Worm (Caenorhabditis elegans): ENCODE results near the gene hnd-1.

hnd-1 gene

ce11 chrX:11662069-11662468 is 22.3 kb upstream of the hnd-1 start:
- TF ChIP-seq skn-1 (tag; optimal IDR thresholded peaks at IDR 0.05), result no peak
- no peak for TF ChIP-seq sma-3 (GFP tag; optimal IDR thresholded peaks at IDR 0.05)
- no peak for TF ChIP-seq nhr-23 (tag; optimal IDR thresholded peaks at IDR 0.05)
- TF ChIP-seq C34F6.9 (tag; optimal IDR thresholded peaks at IDR 0.05), result peak; percentile 23
- no peak for TF ChIP-seq dmd-4 (tag; optimal IDR thresholded peaks at IDR 0.05)
- no peak for TF ChIP-seq ceh-16 (tag; optimal IDR thresholded peaks at IDR 0.05)
- TF ChIP-seq fos-1 (tag; optimal IDR thresholded peaks at IDR 0.05), result no peak
- no peak for TF ChIP-seq peb-1 (tag; optimal IDR thresholded peaks at IDR 0.05)
- peak; percentile 32 for TF ChIP-seq nhr-129 (tag; optimal IDR thresholded peaks at IDR 0.05)
- TF ChIP-seq nhr-6 (tag; optimal IDR thresholded peaks at IDR 0.05), result no peak
- no peak for TF ChIP-seq crh-2 (tag; optimal IDR thresholded peaks at IDR 0.05)

ce11 chrX:11662557-11662956 is 21.8 kb upstream of the hnd-1 start:
- TF ChIP-seq unc-55 (GFP tag; optimal IDR thresholded peaks at IDR 0.05), result no peak
- no peak for TF ChIP-seq mbf-1 (tag; optimal IDR thresholded peaks at IDR 0.05)
- peak; percentile 12 for TF ChIP-seq sma-9 (GFP tag; optimal IDR thresholded peaks at IDR 0.05)
- TF ChIP-seq sma-9 (tag; optimal IDR thresholded peaks at IDR 0.05), result no peak
- no peak for TF ChIP-seq lin-11 (tag; optimal IDR thresholded peaks at IDR 0.05)
- TF ChIP-seq skn-1 (tag; optimal IDR thresholded peaks at IDR 0.05), result no peak
- no peak for TF ChIP-seq ZK546.5 (tag; optimal IDR thresholded peaks at IDR 0.05)
- TF ChIP-seq ama-1 (optimal IDR thresholded peaks at IDR 0.05), result no peak

ce11 chrX:11664184-11664583 is 20.2 kb upstream of the hnd-1 start:
- TF ChIP-seq ztf-1 (GFP tag; conservative IDR thresholded peaks at IDR 0.05), result no peak
- TF ChIP-seq mbf-1 (tag; optimal IDR thresholded peaks at IDR 0.05), result no peak
- no peak for TF ChIP-seq ceh-16 (tag; optimal IDR thresholded peaks at IDR 0.05)
- no peak for TF ChIP-seq R02D3.7 (tag; optimal IDR thresholded peaks at IDR 0.05)
- TF ChIP-seq nhr-12 (tag; optimal IDR thresholded peaks at IDR 0.05), result no peak
- no peak for TF ChIP-seq unc-55 (GFP tag; optimal IDR thresholded peaks at IDR 0.05)
- TF ChIP-seq ama-1 (optimal IDR thresholded peaks at IDR 0.05), result no peak
- TF ChIP-seq egl-27 (tag; optimal IDR thresholded peaks at IDR 0.05), result no peak
- TF ChIP-seq F13H6.1 (tag; optimal IDR thresholded peaks at IDR 0.05), result no peak
- no peak for TF ChIP-seq crh-2 (tag; optimal IDR thresholded peaks at IDR 0.05)
- no peak for TF ChIP-seq lin-13 (GFP tag; optimal IDR thresholded peaks at IDR 0.05)
- TF ChIP-seq elt-3 (tag; optimal IDR thresholded peaks at IDR 0.05), result no peak

ce11 chrX:11665522-11666017 is 18.8 kb upstream of the hnd-1 start:
- TF ChIP-seq sem-4 (tag; optimal IDR thresholded peaks at IDR 0.05), result peak; percentile 40
- TF ChIP-seq nhr-25 (tag; optimal IDR thresholded peaks at IDR 0.05), result peak; percentile 14
- TF ChIP-seq blmp-1 (tag; optimal IDR thresholded peaks at IDR 0.05; ENCODE audit: insufficient read depth), result peak; percentile 95
- TF ChIP-seq nhr-21 (tag; optimal IDR thresholded peaks at IDR 0.05), result no peak

- TF ChIP-seq skn-1 (tag; optimal IDR thresholded peaks at IDR 0.05) (no peak), unc-55 (GFP tag; optimal IDR thresholded peaks at IDR 0.05) (peak; percentile 81), ZK546.5 (tag; optimal IDR thresholded peaks at IDR 0.05) (no peak), C34F6.9 (tag; optimal IDR thresholded peaks at IDR 0.05) (peak; percentile 75), elt-1 (tag; optimal IDR thresholded peaks at IDR 0.05) (no peak), mdl-1 (tag; optimal IDR thresholded peaks at IDR 0.05) (no peak), lin-39 (tag; optimal IDR thresholded peaks at IDR 0.05) (no peak), zag-1 (tag; optimal IDR thresholded peaks at IDR 0.05) (peak; percentile 55), lin-13 (GFP tag; optimal IDR thresholded peaks at IDR 0.05) (no peak), ceh-16 (tag; optimal IDR thresholded peaks at IDR 0.05) (no peak), ceh-82 (tag; optimal IDR thresholded peaks at IDR 0.05) (no peak), dmd-4 (tag; optimal IDR thresholded peaks at IDR 0.05) (no peak), mbf-1 (tag; optimal IDR thresholded peaks at IDR 0.05) (no peak), sem-4 (tag; optimal IDR thresholded peaks at IDR 0.05) (peak; percentile 3), ama-1 (optimal IDR thresholded peaks at IDR 0.05) (no peak), F13H6.1 (tag; optimal IDR thresholded peaks at IDR 0.05) (peak; percentile 47), ztf-11 (tag; optimal IDR thresholded peaks at IDR 0.05) (no peak), nhr-12 (tag; optimal IDR thresholded peaks at IDR 0.05) (no peak), lin-11 (tag; optimal IDR thresholded peaks at IDR 0.05) (no peak), blmp-1 (tag; optimal IDR thresholded peaks at IDR 0.05; ENCODE audit: insufficient read depth) (no peak), alr-1 (tag; optimal IDR thresholded peaks at IDR 0.05) (no peak), sma-9 (GFP tag; optimal IDR thresholded peaks at IDR 0.05) (peak; percentile 67), sma-9 (tag; optimal IDR thresholded peaks at IDR 0.05) (no peak), nhr-23 (tag; optimal IDR thresholded peaks at IDR 0.05) (no peak), Y55F3AM.14 (GFP tag; optimal IDR thresholded peaks at IDR 0.05) (no peak), mab-5 (tag; optimal IDR thresholded peaks at IDR 0.05) (peak; percentile 76), nhr-11 (tag; optimal IDR thresholded peaks at IDR 0.05) (no peak), nhr-237 (tag; optimal IDR thresholded peaks at IDR 0.05) (no peak), crh-2 (tag; optimal IDR thresholded peaks at IDR 0.05) (peak; percentile 8), unc-39 (tag; optimal IDR thresholded peaks at IDR 0.05) (no peak), fos-1 (tag; optimal IDR thresholded peaks at IDR 0.05) (peak; percentile 15), ztf-1 (GFP tag; conservative IDR thresholded peaks at IDR 0.05) (no peak), unc-62 (GFP tag; optimal IDR thresholded peaks at IDR 0.05) (no peak), nhr-129 (tag; optimal IDR thresholded peaks at IDR 0.05) (peak; percentile 6)
Measured at ce11 chrX:11666545-11667177, 17.7 kb upstream of the hnd-1 start, which contains the start of gene noca-2. Gene noca-2, plus strand, starts transcription at chrX:11667127.
